Worm (Caenorhabditis elegans): Measurements from ENCODE around the gene sri-19.

sri-19 gene

DNA sequence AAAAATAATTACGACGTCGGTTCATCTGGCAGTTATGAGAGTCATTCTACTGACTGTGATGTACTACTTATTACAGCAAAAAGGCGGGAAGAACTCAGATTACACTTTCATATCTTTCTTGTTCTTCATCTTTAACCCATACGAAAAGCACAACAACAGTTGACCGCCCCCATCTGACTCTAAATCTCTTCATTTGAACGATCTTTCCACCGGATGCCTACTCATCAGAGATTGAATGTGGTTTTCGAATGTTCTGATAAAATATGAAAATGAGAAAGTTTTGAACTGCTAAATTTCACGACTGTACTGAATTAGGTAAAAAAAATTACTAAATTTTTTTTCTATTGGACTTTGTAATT, at the start of gene sri-19:
Gene sri-19 (plus strand): TSS at position 143 of the 359 bp plus-strand sequence.
- TF ChIP-seq tbx-8 (GFP tag; optimal IDR thresholded peaks at IDR 0.05), result no peak
- no peak for TF ChIP-seq bed-3 (GFP tag; optimal IDR thresholded peaks at IDR 0.05)
- no peak for TF ChIP-seq ceh-39 (tag; optimal IDR thresholded peaks at IDR 0.05)
- TF ChIP-seq unc-120 (tag; optimal IDR thresholded peaks at IDR 0.05; ENCODE audit: poor library complexity, severe bottlenecking), result peak; percentile 21
- TF ChIP-seq elt-3 (tag; optimal IDR thresholded peaks at IDR 0.05), result no peak
- TF ChIP-seq hlh-1 (tag; optimal IDR thresholded peaks at IDR 0.05), result peak; percentile 82
- TF ChIP-seq ces-1 (GFP tag; optimal IDR thresholded peaks at IDR 0.05), result no peak
- no peak for TF ChIP-seq ztf-11 (tag; optimal IDR thresholded peaks at IDR 0.05)
- no peak for TF ChIP-seq mep-1 (tag; optimal IDR thresholded peaks at IDR 0.05)
- no peak for TF ChIP-seq elt-1 (tag; optimal IDR thresholded peaks at IDR 0.05; ENCODE audit: borderline replicate concordance, insufficient read depth)
- no peak for TF ChIP-seq sem-2 (GFP tag; optimal IDR thresholded peaks at IDR 0.05)
- TF ChIP-seq nhr-2 (tag; optimal IDR thresholded peaks at IDR 0.05), result no peak
- TF ChIP-seq lsy-2 (tag; optimal IDR thresholded peaks at IDR 0.05), result no peak
- TF ChIP-seq sptf-1 (tag; optimal IDR thresholded peaks at IDR 0.05), result no peak
- no peak for TF ChIP-seq nhr-12 (tag; optimal IDR thresholded peaks at IDR 0.05)
- TF ChIP-seq lin-32 (GFP tag; optimal IDR thresholded peaks at IDR 0.05), result no peak
- TF ChIP-seq ham-2 (GFP tag; optimal IDR thresholded peaks at IDR 0.05), result no peak
- TF ChIP-seq mab-5 (tag; optimal IDR thresholded peaks at IDR 0.05), result no peak

DNA sequence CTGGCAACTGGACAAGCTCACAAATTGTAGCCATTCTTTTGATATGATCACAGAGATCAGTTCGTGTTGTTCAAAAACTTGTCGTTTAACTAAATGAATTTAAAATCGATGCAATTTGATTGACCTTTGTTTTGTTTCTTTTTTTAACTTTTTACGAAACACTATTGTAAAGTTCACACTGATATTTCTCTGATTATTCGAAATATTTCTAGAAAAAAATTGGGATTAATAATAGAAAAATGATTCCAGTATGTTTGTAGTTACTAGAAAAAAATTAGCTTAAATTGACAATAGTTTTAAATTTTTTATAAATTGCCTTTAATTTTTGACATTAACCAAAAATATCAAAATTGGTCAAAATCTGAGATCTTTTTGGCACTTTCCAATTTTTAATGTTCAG, 49.0 kb upstream of the sri-19 start, which contains the start of gene ZK596.2:
Gene ZK596.2 (minus strand): TSS at position 101 of the 400 bp plus-strand sequence.
- TF ChIP-seq unc-39 (tag; optimal IDR thresholded peaks at IDR 0.05), result no peak
- no peak for TF ChIP-seq elt-3 (tag; optimal IDR thresholded peaks at IDR 0.05)
- no peak for TF ChIP-seq sptf-1 (tag; optimal IDR thresholded peaks at IDR 0.05)
- TF ChIP-seq nhr-12 (tag; optimal IDR thresholded peaks at IDR 0.05), result no peak
- no peak for TF ChIP-seq nhr-76 (tag; optimal IDR thresholded peaks at IDR 0.05)
- no peak for TF ChIP-seq nhr-237 (tag; optimal IDR thresholded peaks at IDR 0.05)
- no peak for TF ChIP-seq tbx-8 (GFP tag; optimal IDR thresholded peaks at IDR 0.05)
- no peak for TF ChIP-seq nhr-2 (tag; optimal IDR thresholded peaks at IDR 0.05)
- no peak for TF ChIP-seq ztf-11 (tag; optimal IDR thresholded peaks at IDR 0.05)

DNA sequence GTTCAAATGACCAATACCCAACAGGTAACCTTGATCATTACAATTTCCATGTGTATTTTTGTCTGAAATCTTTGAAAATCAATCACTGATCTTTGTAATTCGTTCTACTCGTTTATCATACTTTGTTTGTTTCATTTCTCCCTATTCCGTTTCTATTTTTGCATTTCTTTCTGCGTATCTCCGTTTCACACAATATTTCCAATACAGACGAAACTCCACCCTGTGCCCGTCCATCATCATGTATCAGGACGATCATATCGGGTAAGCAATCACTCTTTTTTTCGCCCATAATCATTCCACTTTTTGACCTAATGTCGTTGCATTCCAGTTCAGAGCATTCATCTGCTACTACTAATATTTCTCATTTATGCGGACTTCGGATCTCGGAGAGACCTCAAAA, 48.5 kb upstream of the sri-19 start, which contains the start of gene pyk-2:
Gene pyk-2 (plus strand): TSS at position 206 of the 400 bp plus-strand sequence.
- no peak for TF ChIP-seq snpc-4 (tag; optimal IDR thresholded peaks at IDR 0.05)
- no peak for TF ChIP-seq pha-4 (tag; optimal IDR thresholded peaks at IDR 0.05)
- no peak for TF ChIP-seq cnd-1 (tag; optimal IDR thresholded peaks at IDR 0.05)
- no peak for TF ChIP-seq nhr-76 (tag; optimal IDR thresholded peaks at IDR 0.05)
- no peak for TF ChIP-seq ztf-11 (tag; optimal IDR thresholded peaks at IDR 0.05)
- no peak for TF ChIP-seq elt-3 (tag; optimal IDR thresholded peaks at IDR 0.05)
- no peak for TF ChIP-seq nhr-2 (tag; optimal IDR thresholded peaks at IDR 0.05)
- no peak for TF ChIP-seq lsy-2 (tag; optimal IDR thresholded peaks at IDR 0.05)
- no peak for TF ChIP-seq nhr-237 (tag; optimal IDR thresholded peaks at IDR 0.05)
- no peak for TF ChIP-seq mab-5 (tag; optimal IDR thresholded peaks at IDR 0.05)
- TF ChIP-seq ceh-43 (GFP tag; optimal IDR thresholded peaks at IDR 0.05), result no peak
- TF ChIP-seq unc-39 (tag; optimal IDR thresholded peaks at IDR 0.05), result no peak
- no peak for TF ChIP-seq lin-32 (GFP tag; optimal IDR thresholded peaks at IDR 0.05)
- TF ChIP-seq unc-120 (tag; optimal IDR thresholded peaks at IDR 0.05; ENCODE audit: poor library complexity, severe bottlenecking), result no peak
- TF ChIP-seq flh-1 (GFP tag; optimal IDR thresholded peaks at IDR 0.05), result no peak
- no peak for TF ChIP-seq drap-1 (GFP tag; optimal IDR thresholded peaks at IDR 0.05)
- no peak for TF ChIP-seq ces-1 (GFP tag; optimal IDR thresholded peaks at IDR 0.05)
- TF ChIP-seq M03D4.4 (tag; optimal IDR thresholded peaks at IDR 0.05), result no peak
- no peak for TF ChIP-seq ham-2 (GFP tag; optimal IDR thresholded peaks at IDR 0.05)

DNA sequence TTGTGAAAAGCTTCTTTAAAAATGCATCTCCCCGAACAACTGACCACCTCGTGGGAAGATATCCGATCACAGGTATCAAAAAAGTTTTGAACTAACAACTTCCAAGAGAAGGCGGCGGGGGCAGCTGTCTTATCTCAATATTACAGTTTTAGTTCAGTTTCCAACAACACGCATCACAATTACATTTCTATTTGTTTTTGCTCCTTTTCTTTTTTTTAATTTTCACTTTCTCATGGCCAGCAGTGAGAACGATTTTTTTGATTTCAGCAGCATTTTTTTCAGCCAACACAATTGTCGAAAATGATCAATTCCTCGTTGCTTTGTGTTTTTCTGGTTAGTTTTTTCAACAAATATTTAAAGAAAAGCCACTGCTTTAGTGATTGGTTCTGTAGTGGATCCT, 45.1 kb upstream of the sri-19 start, which contains the start of gene ZK593.2:
Gene ZK593.2 (plus strand): TSS at position 301 of the 400 bp plus-strand sequence.
- TF ChIP-seq unc-39 (tag; optimal IDR thresholded peaks at IDR 0.05), result no peak
- no peak for TF ChIP-seq bed-3 (GFP tag; optimal IDR thresholded peaks at IDR 0.05)
- no peak for TF ChIP-seq nhr-12 (tag; optimal IDR thresholded peaks at IDR 0.05)
- TF ChIP-seq drap-1 (GFP tag; optimal IDR thresholded peaks at IDR 0.05), result no peak
- TF ChIP-seq ztf-11 (tag; optimal IDR thresholded peaks at IDR 0.05), result no peak

DNA sequence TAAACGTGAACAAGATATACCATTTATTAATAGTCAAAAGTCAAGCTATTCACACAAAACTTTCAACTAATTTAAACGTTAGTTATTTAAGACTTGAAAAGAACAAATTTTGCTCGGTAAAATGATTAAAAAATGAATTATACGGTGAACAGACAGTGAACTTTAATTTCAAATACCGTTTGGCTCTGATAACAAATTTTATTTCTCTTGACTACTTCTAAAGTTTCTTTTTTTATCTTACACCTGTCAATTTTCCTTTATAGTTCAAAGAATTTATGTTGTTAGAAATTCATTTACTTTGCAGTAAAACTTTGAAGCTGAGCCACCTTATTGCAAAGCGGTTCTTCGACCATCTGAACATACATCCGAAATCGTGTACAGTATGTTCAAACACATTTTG, 42.8 kb upstream of the sri-19 start, which contains the start of gene ZK593.3:
Gene ZK593.3 (plus strand): TSS at position 301 of the 400 bp plus-strand sequence.
- TF ChIP-seq lin-32 (GFP tag; optimal IDR thresholded peaks at IDR 0.05), result no peak
- no peak for TF ChIP-seq mep-1 (tag; optimal IDR thresholded peaks at IDR 0.05)
- TF ChIP-seq elt-1 (tag; optimal IDR thresholded peaks at IDR 0.05; ENCODE audit: borderline replicate concordance, insufficient read depth), result no peak
- no peak for TF ChIP-seq nhr-237 (tag; optimal IDR thresholded peaks at IDR 0.05)

DNA sequence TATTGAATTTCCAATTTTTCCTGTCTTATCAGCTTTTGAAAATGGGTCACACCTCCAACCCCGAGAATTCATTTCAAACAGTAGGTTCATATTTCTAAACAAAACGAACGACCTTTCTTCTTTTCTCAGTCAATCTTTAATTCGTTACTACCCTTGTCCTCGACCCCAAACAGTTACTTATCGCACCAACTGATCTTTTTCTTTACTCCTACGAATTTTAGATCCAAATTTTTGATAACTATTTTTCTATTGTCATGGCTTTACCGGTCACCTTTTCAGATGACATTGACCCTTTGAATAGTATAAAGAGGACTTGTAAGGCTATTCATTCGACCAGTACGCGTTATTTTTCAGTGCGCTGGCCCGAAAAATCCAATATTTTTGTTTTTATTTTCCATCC, 42.0 kb upstream of the sri-19 start:
- TF ChIP-seq blmp-1 (tag; optimal IDR thresholded peaks at IDR 0.05) (no peak), bed-3 (GFP tag; optimal IDR thresholded peaks at IDR 0.05) (no peak), lin-32 (GFP tag; optimal IDR thresholded peaks at IDR 0.05) (no peak), ceh-43 (GFP tag; optimal IDR thresholded peaks at IDR 0.05) (no peak), M03D4.4 (tag; optimal IDR thresholded peaks at IDR 0.05) (no peak), lin-13 (tag; optimal IDR thresholded peaks at IDR 0.05) (no peak), nhr-76 (tag; optimal IDR thresholded peaks at IDR 0.05) (no peak), nhr-28 (tag; optimal IDR thresholded peaks at IDR 0.05) (no peak), pha-4 (tag; optimal IDR thresholded peaks at IDR 0.05) (no peak), cnd-1 (tag; optimal IDR thresholded peaks at IDR 0.05) (no peak), sem-2 (GFP tag; optimal IDR thresholded peaks at IDR 0.05) (no peak), mep-1 (tag; optimal IDR thresholded peaks at IDR 0.05) (no peak), flh-1 (GFP tag; optimal IDR thresholded peaks at IDR 0.05) (no peak), elt-3 (tag; optimal IDR thresholded peaks at IDR 0.05) (no peak), nhr-237 (tag; optimal IDR thresholded peaks at IDR 0.05) (no peak), mab-5 (tag; optimal IDR thresholded peaks at IDR 0.05) (no peak)

All from whole organism, mixed stage, embryonic.